Fruit fly (Drosophila melanogaster): ENCODE data around the gene Bet3.

DNA sequence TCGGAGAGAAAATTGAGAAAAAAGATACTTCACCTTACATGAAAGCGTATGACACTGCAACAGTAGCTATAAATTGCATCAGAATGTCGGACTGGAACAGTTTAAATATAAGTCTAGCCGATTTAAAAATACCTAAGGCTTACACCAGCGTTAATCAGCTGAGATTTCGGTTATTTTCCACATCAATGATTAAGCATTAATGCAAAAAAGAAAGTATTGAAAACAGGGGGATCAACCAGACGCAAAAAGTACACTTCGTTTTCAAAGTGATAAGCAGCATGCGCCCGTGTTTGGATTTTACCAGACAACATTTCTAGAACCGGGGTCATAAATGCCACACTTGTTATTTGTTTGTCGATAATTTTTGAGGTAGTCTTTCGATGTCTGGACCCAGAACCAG lies 19.9 kb downstream of the Bet3 start:
- no peak for TF ChIP-seq h (optimal IDR thresholded peaks at IDR 0.05)
- no peak for TF ChIP-seq Myc (optimal IDR thresholded peaks at IDR 0.05)
- no peak for TF ChIP-seq psq (optimal IDR thresholded peaks at IDR 0.05)

All from Kc167 (cell line).